Worm (Caenorhabditis elegans) whole organism, late embryonic: ENCODE measurements around the gene Y47G7B.2.

ENCODE experiments used
- dmd-4 ChIP-seq: sonication (generic microtip); optimal IDR thresholded peaks from 2 replicates; lab custom pipeline; 2016; ENCODE audit warnings: borderline replicate concordance, missing genetic modification characterization, missing compliant biosample characterization
- fkh-6 ChIP-seq: sonication (generic microtip); optimal IDR thresholded peaks from 2 replicates; lab custom pipeline; 2016; ENCODE audit warnings: missing genetic modification characterization, missing compliant biosample characterization
- hlh-30 ChIP-seq: sonication (generic microtip); optimal IDR thresholded peaks from 2 replicates; lab custom pipeline; 2017; ENCODE audit warnings: antibody characterized with exemption, missing genetic modification characterization, missing compliant biosample characterization; ENCODE audit not compliant: insufficient read depth
- nfya-1 ChIP-seq: sonication (generic microtip); optimal IDR thresholded peaks from 2 replicates; lab custom pipeline; 2017; ENCODE audit warnings: missing genetic modification characterization, mild to moderate bottlenecking, missing compliant biosample characterization, antibody characterized with exemption, moderate library complexity
- pat-9 ChIP-seq: fragments of 200-800 bp; sonication (Bioruptor generic); optimal IDR thresholded peaks from 2 replicates; lab custom pipeline; 2018; ENCODE audit warnings: mild to moderate bottlenecking, missing genetic modification characterization, moderate library complexity, missing compliant biosample characterization
- pha-4 ChIP-seq: fragments of 150-350 bp; optimal IDR thresholded peaks from 2 replicates; lab custom pipeline; 2018; ENCODE audit warnings: missing biosample characterization, missing genetic modification reagents, missing genetic modification characterization
- pqm-1 ChIP-seq: sonication (generic microtip); optimal IDR thresholded peaks from 2 replicates; lab custom pipeline; 2016; ENCODE audit warnings: missing genetic modification characterization, missing compliant biosample characterization
- ztf-16 ChIP-seq: sonication (generic microtip); optimal IDR thresholded peaks from 2 replicates; lab custom pipeline; 2017; ENCODE audit warnings: missing genetic modification characterization, missing compliant biosample characterization

DNA sequence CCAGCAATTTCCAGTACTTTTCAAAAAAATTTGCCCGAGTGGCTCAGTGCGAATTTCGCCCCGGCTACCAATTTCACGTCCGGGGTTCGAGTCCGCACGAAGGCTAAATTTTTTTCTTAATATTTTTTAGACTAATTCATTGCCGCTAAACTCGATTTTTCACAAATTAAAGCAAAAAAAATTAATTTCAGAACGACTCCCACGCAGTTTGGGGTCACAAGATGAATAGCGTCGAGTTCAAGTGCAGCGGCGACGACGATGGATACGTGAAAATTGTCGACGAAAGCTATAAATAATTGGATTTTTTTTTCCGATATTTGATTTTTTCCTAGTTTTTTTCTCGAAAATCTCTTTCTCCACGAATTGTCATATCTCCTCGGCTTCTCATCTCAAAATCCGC lies 43.5 kb upstream of the Y47G7B.2 start:
- TF ChIP-seq fkh-6 (tag; lab: Kevin White, UChicago) (no peak), pqm-1 (no peak), pat-9 (tag; lab: Kevin White, UChicago) (no peak), dmd-4 (tag; lab: Kevin White, UChicago) (no peak), ztf-16 (no peak), hlh-30 (no peak), nfya-1 (tag; lab: Kevin White, UChicago) (no peak), pha-4 (no peak)
